Fruit fly (Drosophila melanogaster): ENCODE results near the gene CG32533.

DNA sequence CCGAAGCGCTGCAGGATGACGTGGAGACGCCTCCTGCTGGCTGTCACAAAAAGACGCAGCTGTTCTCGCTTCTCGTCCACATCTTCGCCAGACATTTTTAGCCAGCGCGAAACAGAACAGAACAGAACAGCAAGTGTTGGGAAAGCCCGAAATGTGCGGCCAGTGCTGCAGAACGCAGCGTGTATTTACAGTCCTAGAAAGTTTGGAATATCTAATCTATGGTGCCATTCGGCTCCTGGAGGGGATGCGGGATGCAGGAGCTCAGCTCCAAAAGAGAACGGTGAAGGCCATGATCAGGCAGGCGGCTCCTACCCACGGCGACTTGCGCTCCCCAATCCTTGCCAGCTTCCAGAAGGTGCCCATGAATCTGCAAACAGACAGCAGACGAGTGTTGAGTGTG, 15.1 kb upstream of the CG32533 start, which contains the start of gene CG12204:
- TF ChIP-seq Mio (GFP tag; optimal IDR thresholded peaks at IDR 0.05): no peak
- no peak for TF ChIP-seq psq (GFP tag; optimal IDR thresholded peaks at IDR 0.05)
- TF ChIP-seq Dfd (GFP tag; optimal IDR thresholded peaks at IDR 0.05): no peak
- peak; percentile 26 for TF ChIP-seq Hr83 (GFP tag; optimal IDR thresholded peaks at IDR 0.05; ENCODE audit: poor library complexity, severe bottlenecking)
- peak; percentile 18 for TF ChIP-seq OdsH (GFP tag; optimal IDR thresholded peaks at IDR 0.05)
- no peak for TF ChIP-seq CG9705 (GFP tag; optimal IDR thresholded peaks at IDR 0.05)
- TF ChIP-seq h (GFP tag; optimal IDR thresholded peaks at IDR 0.05): no peak
- no peak for TF ChIP-seq CG32264 (GFP tag; optimal IDR thresholded peaks at IDR 0.05)

Measured in whole organism, wandering third instar larva.